Worm (Caenorhabditis elegans) whole organism, L3 larva: ENCODE results near the gene F10E7.5.
A peak's percentile ranks its signal among the peaks of the same experiment; 100 is the strongest.

ENCODE experiments used
- R02D3.7 ChIP-seq: fragments of 150-350 bp; optimal IDR thresholded peaks from 2 replicates; lab custom pipeline; 2014; ENCODE audit warnings: missing biosample characterization, missing genetic modification characterization
- aly-2 ChIP-seq: fragments of 150-350 bp; optimal IDR thresholded peaks from 2 replicates; lab custom pipeline; 2014; ENCODE audit warnings: missing biosample characterization, missing genetic modification characterization
- ceh-16 ChIP-seq: sonication (generic microtip); optimal IDR thresholded peaks from 2 replicates; lab custom pipeline; 2017; ENCODE audit warnings: missing biosample characterization, missing genetic modification characterization
- ceh-28 ChIP-seq: fragments of 150-350 bp; optimal IDR thresholded peaks from 2 replicates; lab custom pipeline; 2014; ENCODE audit warnings: missing biosample characterization, missing genetic modification reagents, missing genetic modification characterization
- ceh-82 ChIP-seq: fragments of 150-350 bp; optimal IDR thresholded peaks from 2 replicates; lab custom pipeline; 2014; ENCODE audit warnings: missing biosample characterization, missing genetic modification characterization
- daf-12 ChIP-seq: fragments of 150-350 bp; optimal IDR thresholded peaks from 2 replicates; lab custom pipeline; 2014; ENCODE audit warnings: missing biosample characterization, missing genetic modification reagents, missing genetic modification characterization
- egl-27 ChIP-seq: sonication (generic microtip); optimal IDR thresholded peaks from 4 replicates; lab custom pipeline; 2017; ENCODE audit warnings: missing biosample characterization, missing genetic modification reagents, missing genetic modification characterization
- egl-5 ChIP-seq: fragments of 150-350 bp; optimal IDR thresholded peaks from 2 replicates; lab custom pipeline; 2017; ENCODE audit warnings: missing biosample characterization, missing genetic modification reagents, missing genetic modification characterization, inconsistent platforms
- elt-1 ChIP-seq: fragments of 150-350 bp; optimal IDR thresholded peaks from 2 replicates; lab custom pipeline; 2014; ENCODE audit warnings: missing biosample characterization, missing genetic modification characterization
- elt-3 ChIP-seq, 3 experiments: fragments of 150-350 bp in 1 of 3; sonication (generic microtip) in 2 of 3; optimal IDR thresholded peaks; 2 replicates in 2 of 3; 4 replicates in 1 of 3; lab custom pipeline; 2014 to 2017; ENCODE audit warnings: missing biosample characterization in 3 of 3, missing genetic modification characterization in 3 of 3
- eor-1 ChIP-seq, 2 experiments: fragments of 150-350 bp; optimal IDR thresholded peaks; 2 replicates each; lab custom pipeline; 2014 to 2018; ENCODE audit warnings: missing biosample characterization in 2 of 2, missing genetic modification characterization in 2 of 2
- fkh-10 ChIP-seq: sonication (generic microtip); optimal IDR thresholded peaks from 2 replicates; lab custom pipeline; 2017; ENCODE audit warnings: missing biosample characterization, missing genetic modification reagents, missing genetic modification characterization
- fkh-2 ChIP-seq: fragments of 150-350 bp; optimal IDR thresholded peaks from 2 replicates; lab custom pipeline; 2014; ENCODE audit warnings: missing biosample characterization, missing genetic modification reagents, missing genetic modification characterization
- fos-1 ChIP-seq: fragments of 150-350 bp; optimal IDR thresholded peaks from 2 replicates; lab custom pipeline; 2014; ENCODE audit warnings: missing biosample characterization, missing genetic modification characterization
- hmg-11 ChIP-seq: sonication (generic microtip); optimal IDR thresholded peaks from 2 replicates; lab custom pipeline; 2016; ENCODE audit warnings: missing genetic modification characterization, missing compliant biosample characterization
- jun-1 ChIP-seq: fragments of 150-350 bp; optimal IDR thresholded peaks from 2 replicates; lab custom pipeline; 2014; ENCODE audit warnings: missing biosample characterization, missing genetic modification reagents, missing genetic modification characterization
- lin-39 ChIP-seq: fragments of 150-350 bp; optimal IDR thresholded peaks from 2 replicates; lab custom pipeline; 2018; ENCODE audit warnings: missing biosample characterization, missing genetic modification reagents, missing genetic modification characterization
- mdl-1 ChIP-seq: fragments of 150-350 bp; optimal IDR thresholded peaks from 2 replicates; lab custom pipeline; 2014; ENCODE audit warnings: missing biosample characterization, missing genetic modification characterization
- mml-1 ChIP-seq: fragments of 150-350 bp; sonication (generic microtip); optimal IDR thresholded peaks from 3 replicates; lab custom pipeline; 2014; ENCODE audit warnings: missing biosample characterization, missing genetic modification characterization
- nfya-1 ChIP-seq: sonication (generic microtip); optimal IDR thresholded peaks from 2 replicates; lab custom pipeline; 2017; ENCODE audit warnings: missing genetic modification characterization, mild to moderate bottlenecking, missing compliant biosample characterization, antibody characterized with exemption, moderate library complexity; ENCODE audit not compliant: insufficient read depth
- nhr-11 ChIP-seq: fragments of 150-350 bp; optimal IDR thresholded peaks from 2 replicates; lab custom pipeline; 2014; ENCODE audit warnings: missing biosample characterization, missing genetic modification characterization
- nhr-12 ChIP-seq: fragments of 150-350 bp; optimal IDR thresholded peaks from 2 replicates; lab custom pipeline; 2014; ENCODE audit warnings: missing biosample characterization, missing genetic modification characterization
- nhr-23 ChIP-seq: fragments of 150-350 bp; optimal IDR thresholded peaks from 2 replicates; lab custom pipeline; 2014; ENCODE audit warnings: missing biosample characterization, missing genetic modification reagents, missing genetic modification characterization
- nhr-237 ChIP-seq: fragments of 150-350 bp; optimal IDR thresholded peaks from 2 replicates; lab custom pipeline; 2014; ENCODE audit warnings: missing biosample characterization, missing genetic modification characterization
- nhr-25 ChIP-seq: sonication (generic microtip); optimal IDR thresholded peaks from 2 replicates; lab custom pipeline; 2017; ENCODE audit warnings: missing biosample characterization, missing genetic modification characterization
- nhr-28 ChIP-seq: fragments of 150-350 bp; optimal IDR thresholded peaks from 2 replicates; lab custom pipeline; 2014; ENCODE audit warnings: missing biosample characterization, missing genetic modification characterization
- nhr-43 ChIP-seq: sonication (generic microtip); optimal IDR thresholded peaks from 2 replicates; lab custom pipeline; 2016; ENCODE audit warnings: mild to moderate bottlenecking, missing genetic modification characterization, missing compliant biosample characterization; ENCODE audit not compliant: poor library complexity, severe bottlenecking
- nhr-67 ChIP-seq: fragments of 150-350 bp; optimal IDR thresholded peaks from 2 replicates; lab custom pipeline; 2014; ENCODE audit warnings: missing biosample characterization, missing genetic modification characterization
- nhr-76 ChIP-seq: fragments of 150-350 bp; sonication (generic microtip); optimal IDR thresholded peaks from 5 replicates; lab custom pipeline; 2014; ENCODE audit warnings: missing biosample characterization, missing genetic modification characterization
- nhr-77 ChIP-seq: fragments of 150-350 bp; optimal IDR thresholded peaks from 2 replicates; lab custom pipeline; 2014; ENCODE audit warnings: missing biosample characterization, missing genetic modification characterization
- pha-4 ChIP-seq: fragments of 150-350 bp; optimal IDR thresholded peaks from 2 replicates; lab custom pipeline; 2014; ENCODE audit warnings: missing biosample characterization, missing genetic modification reagents, missing genetic modification characterization
- sea-2 ChIP-seq: fragments of 150-350 bp; sonication (generic microtip); optimal IDR thresholded peaks from 4 replicates; lab custom pipeline; 2014; ENCODE audit warnings: missing biosample characterization, missing genetic modification reagents, missing genetic modification characterization
- skn-1 ChIP-seq: fragments of 150-350 bp; optimal IDR thresholded peaks from 2 replicates; lab custom pipeline; 2014; ENCODE audit warnings: missing biosample characterization, missing genetic modification characterization
- snpc-4 ChIP-seq: fragments of 150-350 bp; optimal IDR thresholded peaks from 2 replicates; lab custom pipeline; 2014; ENCODE audit warnings: missing biosample characterization, missing genetic modification characterization
- tbx-2 ChIP-seq: sonication (generic microtip); optimal IDR thresholded peaks from 2 replicates; lab custom pipeline; 2016; ENCODE audit warnings: mild to moderate bottlenecking, missing genetic modification characterization, missing compliant biosample characterization
- unc-39 ChIP-seq: sonication (generic microtip); optimal IDR thresholded peaks from 4 replicates; lab custom pipeline; 2017; ENCODE audit warnings: missing biosample characterization, missing genetic modification characterization
- unc-62 ChIP-seq: fragments of 150-350 bp; sonication (generic microtip); optimal IDR thresholded peaks from 4 replicates; lab custom pipeline; 2014; ENCODE audit warnings: missing biosample characterization, missing genetic modification reagents, missing genetic modification characterization
- zag-1 ChIP-seq: fragments of 150-350 bp; optimal IDR thresholded peaks from 2 replicates; lab custom pipeline; 2014; ENCODE audit warnings: missing biosample characterization, missing genetic modification characterization
- ztf-11 ChIP-seq: fragments of 150-350 bp; optimal IDR thresholded peaks from 2 replicates; lab custom pipeline; 2014; ENCODE audit warnings: missing biosample characterization, missing genetic modification characterization

Gene F10E7.5

ce11 chrII:7106313-7106712 lies 5.5 kb upstream of the F10E7.5 start:
- TF ChIP-seq sea-2 (GFP tag; lab: Kevin White, UChicago) (no peak), nhr-28 (tag; lab: Kevin White, UChicago) (no peak), mdl-1 (no peak), eor-1 (tag; optimal IDR thresholded peaks at IDR 0.05; lab: Kevin White, UChicago) (no peak), ceh-28 (no peak), aly-2 (no peak), fkh-2 (tag; lab: Kevin White, UChicago) (no peak), nhr-25 (tag; lab: Kevin White, UChicago) (no peak), nhr-23 (tag; lab: Kevin White, UChicago) (no peak), nhr-77 (no peak), nhr-11 (no peak), ceh-82 (no peak), egl-27 (no peak), lin-39 (no peak), ztf-11 (tag; lab: Kevin White, UChicago) (no peak)

ce11 chrII:7109956-7110355 lies 1.8 kb upstream of the F10E7.5 start, which contains the start of gene F10E7.9:
Gene F10E7.9, minus strand, starts transcription at chrII:7110056.
- TF ChIP-seq nhr-67 (tag; lab: Kevin White, UChicago) (no peak), daf-12 (tag; lab: Kevin White, UChicago) (no peak), zag-1 (tag; lab: Kevin White, UChicago) (no peak), unc-39 (tag; lab: Kevin White, UChicago) (no peak), sea-2 (GFP tag; lab: Kevin White, UChicago) (no peak), fkh-2 (tag; lab: Kevin White, UChicago) (no peak), skn-1 (tag; lab: Kevin White, UChicago) (no peak), mdl-1 (no peak), fos-1 (no peak), ztf-11 (tag; lab: Kevin White, UChicago) (no peak), snpc-4 (tag; lab: Kevin White, UChicago) (no peak), tbx-2 (tag; lab: Kevin White, UChicago) (no peak), ceh-28 (no peak), nhr-76 (no peak), nhr-12 (tag; lab: Kevin White, UChicago) (no peak)
- TF ChIP-seq, all 47 proteins: peak for 0

- TF ChIP-seq elt-1 (tag; lab: Kevin White, UChicago) = no peak
- TF ChIP-seq fkh-10 (GFP tag; lab: Kevin White, UChicago) = peak; percentile 60
- peak; percentile 9 for TF ChIP-seq nfya-1 (tag; lab: Kevin White, UChicago)
- no peak for TF ChIP-seq zag-1 (tag; lab: Kevin White, UChicago)
Measured at ce11 chrII:7111012-7111656, 644 bp upstream of the F10E7.5 start.

ce11 chrII:7112780-7113179 lies 1.0 kb downstream of the F10E7.5 start, which contains the start of gene F10E7.6:
Gene F10E7.6, plus strand, starts transcription at chrII:7113080.
- TF ChIP-seq nhr-237 (tag; lab: Kevin White, UChicago) = no peak
- TF ChIP-seq nhr-43 (tag; lab: Kevin White, UChicago) = no peak
- TF ChIP-seq pha-4 (tag; lab: Kevin White, UChicago) = no peak
- no peak for TF ChIP-seq hmg-11 (tag; lab: Kevin White, UChicago)
- TF ChIP-seq aly-2 = no peak
- no peak for TF ChIP-seq jun-1 (tag; lab: Kevin White, UChicago)

ce11 chrII:7115638-7116037 lies 3.9 kb downstream of the F10E7.5 start, which contains the start of gene cutl-5:
Gene cutl-5, minus strand, starts transcription at chrII:7115906.
- TF ChIP-seq R02D3.7 (tag; lab: Kevin White, UChicago) (no peak), ztf-11 (tag; lab: Kevin White, UChicago) (no peak), fkh-2 (tag; lab: Kevin White, UChicago) (no peak), ceh-16 (tag; lab: Kevin White, UChicago) (no peak), mml-1 (no peak), unc-62 (GFP tag; lab: Kevin White, UChicago) (no peak), elt-3 (tag; optimal IDR thresholded peaks at IDR 0.05; lab: Kevin White, UChicago) (no peak), nhr-25 (tag; lab: Kevin White, UChicago) (no peak), sea-2 (GFP tag; lab: Kevin White, UChicago) (no peak), egl-5 (tag; lab: Kevin White, UChicago) (no peak), fos-1 (no peak), fkh-10 (GFP tag; lab: Kevin White, UChicago) (no peak), nhr-43 (tag; lab: Kevin White, UChicago) (no peak), nhr-77 (no peak), elt-1 (tag; lab: Kevin White, UChicago) (no peak), egl-27 (no peak), zag-1 (tag; lab: Kevin White, UChicago) (no peak)
